Worm (Caenorhabditis elegans): ENCODE data around the gene nhr-236.

ce11 chrIV:2306447-2306846 is 23.0 kb downstream of the nhr-236 start, which contains the start of gene mksr-2:
- no peak for TF ChIP-seq Y105C5A.15 (GFP tag; IDR thresholded peaks at IDR 0.05)
- TF ChIP-seq jun-1 (tag; optimal IDR thresholded peaks at IDR 0.05), result no peak
- TF ChIP-seq spr-3 (GFP tag; optimal IDR thresholded peaks at IDR 0.05), result no peak
- TF ChIP-seq dpl-1 (GFP tag; optimal IDR thresholded peaks at IDR 0.05), result no peak
- no peak for TF ChIP-seq ztf-11 (tag; optimal IDR thresholded peaks at IDR 0.05)

Measured in whole organism, L4 larva.